Fruit fly (Drosophila melanogaster) ovary, adult (tissue): ENCODE measurements around the gene Syp.

Experiments used
- CG17801 ChIP-seq: fragments of 200-800 bp; optimal IDR thresholded peaks from 2 replicates; lab custom pipeline; 2019; ENCODE audit warnings: missing biosample characterization, mild to moderate bottlenecking, missing genetic modification characterization, moderate library complexity; ENCODE audit not compliant: partially characterized antibody

Syp gene

DNA sequence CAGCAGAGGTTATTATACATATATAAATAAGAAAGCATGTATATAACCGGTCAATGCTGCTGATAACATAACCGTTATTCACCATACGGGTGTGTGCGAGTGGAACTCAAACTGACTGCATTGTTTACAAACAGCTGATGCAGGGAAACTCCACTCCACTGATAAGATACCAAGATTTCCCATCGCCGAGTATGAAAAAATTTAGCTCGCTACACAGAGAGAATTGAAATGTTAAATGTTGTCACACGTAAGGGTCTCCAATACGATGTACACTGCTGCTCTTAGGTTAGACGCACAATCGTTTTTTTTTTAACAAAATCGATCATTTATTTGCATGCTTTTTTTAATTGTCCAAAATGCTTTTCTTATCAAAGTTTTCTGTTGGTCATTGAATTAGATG is 77.1 kb downstream of the Syp start:
- TF ChIP-seq CG17801 (GFP tag; lab: Kevin White, UChicago): no peak

DNA sequence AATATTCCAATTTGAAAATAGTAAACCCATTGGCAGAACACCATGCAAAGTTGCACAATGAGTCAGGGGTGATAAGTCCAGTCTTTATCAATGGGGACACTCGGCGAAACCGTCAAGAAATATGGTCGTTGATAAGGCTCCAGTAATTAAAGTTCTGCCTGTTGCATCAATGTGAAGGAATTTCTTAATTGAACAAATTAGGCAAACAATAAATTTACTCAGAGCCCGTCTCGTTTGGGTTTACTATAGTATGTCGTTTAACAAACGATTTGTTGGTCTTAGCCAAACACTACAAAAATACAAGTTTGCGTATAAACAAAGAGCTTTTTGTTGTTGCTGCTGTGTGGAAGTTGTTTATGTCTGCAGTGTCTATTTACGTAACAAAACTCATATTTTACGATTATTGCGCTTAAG is 78.2 kb downstream of the Syp start:
- TF ChIP-seq CG17801 (GFP tag; lab: Kevin White, UChicago): no peak

- TF ChIP-seq CG17801 (GFP tag; lab: Kevin White, UChicago): no peak
Measured at dm6 chr3R:20835531-20835930, 79.0 kb downstream of the Syp start.

DNA sequence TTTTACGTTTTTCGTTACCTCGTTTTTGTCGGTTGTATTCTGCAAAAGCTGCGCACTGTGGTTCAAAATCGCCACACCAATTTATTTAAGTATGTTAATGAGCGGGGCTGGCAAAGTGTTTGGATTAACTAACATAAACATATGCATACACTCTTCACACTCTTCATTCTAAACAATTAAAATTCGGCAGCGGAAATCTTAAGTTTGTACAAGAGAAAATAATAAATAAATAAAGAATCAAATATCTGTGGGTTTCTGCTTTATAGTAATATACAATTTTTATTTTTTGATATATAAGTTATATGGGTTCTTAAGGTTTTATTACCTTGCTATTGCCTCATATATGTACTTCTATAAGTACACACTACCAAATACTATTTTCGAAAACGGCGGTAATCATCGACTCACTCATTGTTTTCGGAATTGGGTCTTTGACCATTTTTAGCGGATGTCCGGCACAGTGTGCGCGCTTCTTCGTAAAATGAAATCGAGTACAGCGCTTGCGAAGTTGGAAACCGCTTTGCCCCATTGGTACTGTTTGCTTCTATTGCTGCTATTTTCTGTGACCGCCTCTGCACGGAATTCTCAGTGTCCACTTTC is 79.8 kb downstream of the Syp start:
- TF ChIP-seq CG17801 (GFP tag; lab: Kevin White, UChicago): peak; percentile 34

dm6 chr3R:20837242-20837664 is 80.7 kb downstream of the Syp start:
- TF ChIP-seq CG17801 (GFP tag; lab: Kevin White, UChicago): no peak

DNA sequence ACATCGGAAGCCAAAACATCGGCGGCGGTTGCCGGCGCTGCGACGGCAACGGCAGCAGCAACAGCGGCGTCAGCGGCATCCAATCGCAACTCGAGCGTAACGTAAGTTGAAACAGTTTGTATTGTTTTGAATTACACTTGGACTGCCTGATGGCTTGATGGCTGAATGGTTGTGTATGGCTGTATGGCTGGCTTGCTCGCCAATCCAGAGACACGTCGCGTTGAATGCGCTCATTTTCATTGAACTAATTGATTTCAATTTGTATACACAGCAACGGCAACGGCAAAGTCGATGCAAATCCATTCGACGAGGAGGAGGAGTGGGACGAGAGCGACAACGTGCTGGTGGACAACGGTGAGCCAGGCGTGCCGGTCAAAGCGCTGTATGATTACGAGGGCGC is 82.3 kb downstream of the Syp start:
- TF ChIP-seq CG17801 (GFP tag; lab: Kevin White, UChicago): no peak

DNA sequence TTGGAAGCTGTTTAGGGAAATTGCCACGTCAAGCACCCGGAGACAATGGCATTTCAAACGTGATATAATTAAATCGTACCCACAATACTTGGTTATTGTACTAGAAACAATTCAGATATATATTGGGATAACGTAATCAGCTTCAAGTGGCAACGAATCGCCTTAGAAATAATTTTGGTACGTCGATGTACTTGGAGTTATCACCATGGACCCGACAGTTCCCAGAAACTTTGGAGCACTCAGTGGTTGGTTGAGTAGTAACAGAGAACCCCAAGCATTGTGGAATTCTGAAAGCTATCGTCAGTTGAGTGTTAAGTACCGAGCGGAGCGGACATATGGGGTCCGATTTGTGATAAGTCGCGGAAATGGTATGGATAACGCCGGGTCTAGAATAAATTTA is 85.3 kb downstream of the Syp start, which contains the start of gene CG15695:
Gene CG15695, plus strand, starts transcription at position 301 of the 400 bp plus-strand sequence.
- no peak for TF ChIP-seq CG17801 (GFP tag; lab: Kevin White, UChicago)

dm6 chr3R:20845493-20845892 is 89.0 kb downstream of the Syp start:
- no peak for TF ChIP-seq CG17801 (GFP tag; lab: Kevin White, UChicago)

- TF ChIP-seq CG17801 (GFP tag; lab: Kevin White, UChicago): no peak
Measured at dm6 chr3R:20846316-20846715, 89.8 kb downstream of the Syp start.

DNA sequence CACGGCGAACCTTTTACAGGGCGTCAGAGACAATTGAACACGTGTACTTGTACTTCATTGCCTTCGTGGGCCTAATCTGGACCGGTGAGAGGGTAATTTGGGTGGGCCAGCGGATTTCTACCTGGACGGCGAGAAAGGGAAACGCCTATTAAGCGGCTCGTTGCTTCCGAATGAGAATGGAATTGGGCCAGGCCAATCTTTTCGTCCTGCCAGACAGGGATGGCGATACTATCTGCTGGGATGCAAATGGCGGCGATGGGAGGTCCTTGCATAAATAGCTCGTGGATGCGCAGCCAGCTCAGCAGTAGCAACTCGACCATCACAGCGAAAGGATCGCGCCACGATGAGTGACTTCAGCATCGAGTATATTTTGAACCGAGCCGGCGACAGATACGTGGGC is 90.2 kb downstream of the Syp start, which contains the start of gene CG15696:
Gene CG15696, plus strand, starts transcription at position 301 of the 400 bp plus-strand sequence.
- TF ChIP-seq CG17801 (GFP tag; lab: Kevin White, UChicago): no peak

dm6 chr3R:20850395-20851039 is 94.0 kb downstream of the Syp start, which contains the start of gene RpS30:
RpS30 (plus strand) TSS chr3R:20850516.
- peak; percentile 72 for TF ChIP-seq CG17801 (GFP tag; lab: Kevin White, UChicago)

dm6 chr3R:20859845-20860244 is 103.3 kb downstream of the Syp start, which contains the start of gene Ir93a:
Ir93a (minus strand) TSS chr3R:20859945.
- TF ChIP-seq CG17801 (GFP tag; lab: Kevin White, UChicago): no peak
